Worm (Caenorhabditis elegans): ENCODE data around the gene ZK899.1.

ZK899.1 gene

ce11 chrX:9446177-9446694, at the start of gene ZK899.1:
Gene ZK899.1 (plus strand): TSS chrX:9446644.
- TF ChIP-seq elt-2 (tag; optimal IDR thresholded peaks at IDR 0.05): peak; percentile 49
- no peak for TF ChIP-seq odd-2 (tag; optimal IDR thresholded peaks at IDR 0.05)

DNA sequence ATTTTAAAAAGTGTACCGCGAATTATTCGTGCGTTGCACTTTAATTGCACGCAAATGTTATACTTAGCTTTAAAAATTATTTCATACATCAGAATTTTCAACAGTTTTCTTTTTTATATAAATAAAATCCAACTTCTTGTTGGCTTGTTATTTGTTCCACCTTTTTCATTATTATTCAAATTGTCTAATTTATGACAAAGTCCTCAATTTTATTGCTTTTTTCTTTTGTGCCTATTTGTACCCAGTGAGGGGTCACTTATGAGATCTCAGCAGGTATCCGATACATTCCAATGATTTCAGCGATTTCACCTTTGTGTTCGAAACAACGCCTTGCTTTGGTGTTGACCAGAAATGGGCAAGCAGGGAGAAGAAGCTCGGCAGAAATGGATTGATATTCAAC, 49.0 kb upstream of the ZK899.1 start, which contains the start of gene fln-2:
Gene fln-2 (plus strand): TSS at position 301 of the 400 bp plus-strand sequence.
- TF ChIP-seq ztf-16 (tag; optimal IDR thresholded peaks at IDR 0.05) (no peak), mec-3 (tag; optimal IDR thresholded peaks at IDR 0.05; ENCODE audit: borderline replicate concordance) (no peak), hlh-8 (tag; optimal IDR thresholded peaks at IDR 0.05) (no peak), unc-42 (tag; optimal IDR thresholded peaks at IDR 0.05) (no peak), ceh-24 (tag; optimal IDR thresholded peaks at IDR 0.05) (no peak), tbx-7 (tag; optimal IDR thresholded peaks at IDR 0.05) (no peak), lim-6 (tag; optimal IDR thresholded peaks at IDR 0.05) (no peak), odd-2 (tag; optimal IDR thresholded peaks at IDR 0.05) (no peak), unc-3 (GFP tag; conservative IDR thresholded peaks at IDR 0.05) (no peak), unc-3 (tag; optimal IDR thresholded peaks at IDR 0.05) (no peak)

ce11 chrX:9401963-9402362, 44.5 kb upstream of the ZK899.1 start:
- TF ChIP-seq pag-3 (tag; optimal IDR thresholded peaks at IDR 0.05; ENCODE audit: borderline replicate concordance) (no peak), unc-55 (GFP tag; optimal IDR thresholded peaks at IDR 0.05) (no peak), odd-2 (tag; optimal IDR thresholded peaks at IDR 0.05) (no peak), sdc-2 (tag; optimal IDR thresholded peaks at IDR 0.05) (no peak), ceh-31 (tag; optimal IDR thresholded peaks at IDR 0.05) (peak; percentile 16), hlh-30 (tag; optimal IDR thresholded peaks at IDR 0.05; ENCODE audit: insufficient read depth) (peak; percentile 11), ceh-9 (tag; optimal IDR thresholded peaks at IDR 0.05) (no peak), C08G9.2 (tag; optimal IDR thresholded peaks at IDR 0.05) (no peak), ahr-1 (tag; optimal IDR thresholded peaks at IDR 0.05) (no peak), ref-2 (tag; optimal IDR thresholded peaks at IDR 0.05) (peak; percentile 21), ama-1 (optimal IDR thresholded peaks at IDR 0.05) (no peak), ceh-24 (tag; optimal IDR thresholded peaks at IDR 0.05) (no peak)

DNA sequence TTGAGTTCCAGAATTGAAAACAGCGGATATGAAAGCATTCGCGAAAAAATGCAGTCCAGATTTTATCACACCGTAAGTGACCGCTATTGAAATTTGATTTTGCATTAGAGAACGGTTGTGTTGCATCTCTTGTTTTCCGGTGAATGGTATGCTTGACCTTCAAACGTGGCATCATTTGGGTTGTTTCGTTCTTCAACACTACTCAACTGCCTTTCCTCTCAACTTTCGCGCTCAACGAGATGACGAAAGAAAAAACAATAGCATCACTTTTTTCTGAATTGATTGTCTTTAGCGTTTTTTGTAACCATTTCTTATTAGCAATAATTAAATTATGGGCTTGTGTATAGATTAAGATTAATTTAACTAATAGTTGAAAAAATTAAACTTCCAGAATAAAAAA, 44.0 kb upstream of the ZK899.1 start:
- no peak for TF ChIP-seq pat-9 (tag; optimal IDR thresholded peaks at IDR 0.05)
- no peak for TF ChIP-seq tbx-7 (tag; optimal IDR thresholded peaks at IDR 0.05)
- TF ChIP-seq hlh-15 (tag; optimal IDR thresholded peaks at IDR 0.05): no peak
- TF ChIP-seq ttx-3 (tag; optimal IDR thresholded peaks at IDR 0.05): no peak
- no peak for TF ChIP-seq sox-4 (tag; optimal IDR thresholded peaks at IDR 0.05)
- no peak for TF ChIP-seq ceh-2 (tag; optimal IDR thresholded peaks at IDR 0.05)
- TF ChIP-seq ceh-30 (tag; optimal IDR thresholded peaks at IDR 0.05): no peak
- no peak for TF ChIP-seq unc-42 (tag; optimal IDR thresholded peaks at IDR 0.05)
- no peak for TF ChIP-seq ceh-18 (tag; optimal IDR thresholded peaks at IDR 0.05)
- TF ChIP-seq ets-4 (tag; optimal IDR thresholded peaks at IDR 0.05): no peak
- no peak for TF ChIP-seq npax-4 (tag; optimal IDR thresholded peaks at IDR 0.05)
- TF ChIP-seq ceh-48 (tag; optimal IDR thresholded peaks at IDR 0.05): no peak
- no peak for TF ChIP-seq ceh-45 (GFP tag; IDR thresholded peaks at IDR 0.05)
- TF ChIP-seq pha-2 (tag; optimal IDR thresholded peaks at IDR 0.05): no peak
- no peak for TF ChIP-seq hlh-13 (GFP tag; optimal IDR thresholded peaks at IDR 0.05)
- no peak for TF ChIP-seq lim-6 (tag; optimal IDR thresholded peaks at IDR 0.05)
- no peak for TF ChIP-seq rnt-1 (tag; optimal IDR thresholded peaks at IDR 0.05)
- no peak for TF ChIP-seq sox-2 (GFP tag; IDR thresholded peaks at IDR 0.05)
- TF ChIP-seq mec-3 (tag; optimal IDR thresholded peaks at IDR 0.05; ENCODE audit: borderline replicate concordance): no peak
- no peak for TF ChIP-seq hlh-30 (tag; optimal IDR thresholded peaks at IDR 0.05; ENCODE audit: insufficient read depth)
